Fruit fly (Drosophila melanogaster) whole organism, embryonic: ENCODE measurements around the gene CG12521.

Experiments used
- Awh ChIP-seq: fragments of 200-800 bp; sonication (Bioruptor generic); IDR thresholded peaks from 2 replicates; pipeline ENCODE4, ENCODE4 v1.3.6; 2022; ENCODE audit warnings: missing biosample characterization, missing genetic modification characterization
- CG11504 ChIP-seq: fragments of 200-800 bp; sonication (Bioruptor generic); optimal IDR thresholded peaks from 3 replicates; lab custom pipeline; 2019; ENCODE audit warnings: missing biosample characterization, mild to moderate bottlenecking, missing genetic modification characterization, moderate library complexity
- CG15011 ChIP-seq: fragments of 200-800 bp; sonication (Bioruptor generic); optimal IDR thresholded peaks from 3 replicates; lab custom pipeline; 2018; ENCODE audit warnings: missing biosample characterization, mild to moderate bottlenecking, missing genetic modification characterization
- CG15601 ChIP-seq: fragments of 200-800 bp; sonication (Bioruptor generic); optimal IDR thresholded peaks from 3 replicates; lab custom pipeline; 2019; ENCODE audit warnings: missing biosample characterization, mild to moderate bottlenecking, missing genetic modification characterization, moderate library complexity
- CG15696 ChIP-seq: fragments of 200-800 bp; sonication (Bioruptor generic); optimal IDR thresholded peaks from 2 replicates; lab custom pipeline; 2019; ENCODE audit warnings: missing biosample characterization, mild to moderate bottlenecking, missing genetic modification characterization, moderate library complexity
- CG17802 ChIP-seq: fragments of 200-800 bp; sonication (Bioruptor generic); optimal IDR thresholded peaks from 2 replicates; lab custom pipeline; 2018; ENCODE audit warnings: missing biosample characterization, mild to moderate bottlenecking, missing genetic modification characterization, moderate library complexity
- CG2120 ChIP-seq: fragments of 200-800 bp; sonication (Bioruptor generic); optimal IDR thresholded peaks from 3 replicates; lab custom pipeline; 2016; ENCODE audit warnings: missing biosample characterization, missing genetic modification characterization
- CG2678 ChIP-seq: fragments of 200-800 bp; sonication (Bioruptor generic); optimal IDR thresholded peaks from 3 replicates; lab custom pipeline; 2019; ENCODE audit warnings: missing biosample characterization, mild to moderate bottlenecking, missing genetic modification characterization, moderate library complexity
- CG2712 ChIP-seq: fragments of 200-800 bp; optimal IDR thresholded peaks from 3 replicates; lab custom pipeline; 2019; ENCODE audit warnings: missing biosample characterization, mild to moderate bottlenecking, missing genetic modification characterization, moderate library complexity
- CG32772 ChIP-seq: fragments of 200-800 bp; sonication (Bioruptor generic); IDR thresholded peaks from 2 replicates; pipeline ENCODE4 v1.3.6; 2022; ENCODE audit warnings: missing biosample characterization, missing genetic modification characterization
- CG3847 ChIP-seq: fragments of 200-800 bp; sonication (Bioruptor generic); IDR thresholded peaks from 2 replicates; pipeline ENCODE4 v1.3.6; 2022; ENCODE audit warnings: missing biosample characterization, missing genetic modification characterization
- CG3995 ChIP-seq: fragments of 200-800 bp; sonication (Bioruptor generic); optimal IDR thresholded peaks from 3 replicates; lab custom pipeline; 2016; ENCODE audit warnings: missing biosample characterization, missing genetic modification characterization
- CG4424 ChIP-seq: fragments of 200-800 bp; sonication (Bioruptor generic); optimal IDR thresholded peaks from 3 replicates; lab custom pipeline; 2016; ENCODE audit warnings: missing biosample characterization, missing genetic modification characterization
- CG5245 ChIP-seq: fragments of 200-800 bp; sonication (Bioruptor generic); optimal IDR thresholded peaks from 3 replicates; lab custom pipeline; 2016; ENCODE audit warnings: missing biosample characterization, missing genetic modification characterization
- CG6813 ChIP-seq: fragments of 200-800 bp; sonication (Bioruptor generic); optimal IDR thresholded peaks from 2 replicates; lab custom pipeline; 2017; ENCODE audit warnings: missing biosample characterization, missing genetic modification characterization, mild to moderate bottlenecking, moderate library complexity, missing genetic modification reagents
- CG6854 ChIP-seq: fragments of 200-800 bp; sonication (Bioruptor generic); optimal IDR thresholded peaks from 3 replicates; lab custom pipeline; 2017; ENCODE audit warnings: missing biosample characterization, mild to moderate bottlenecking, missing genetic modification characterization
- CG8388 ChIP-seq: fragments of 200-800 bp; sonication (Bioruptor generic); optimal IDR thresholded peaks from 2 replicates; lab custom pipeline; 2019; ENCODE audit warnings: missing biosample characterization, mild to moderate bottlenecking, missing genetic modification characterization, moderate library complexity
- Camta ChIP-seq: fragments of 200-800 bp; sonication (Bioruptor generic); optimal IDR thresholded peaks from 2 replicates; lab custom pipeline; 2016; ENCODE audit warnings: missing biosample characterization, missing genetic modification characterization
- D ChIP-seq, 2 experiments: fragments of 200-800 bp in 1 of 2; fragments of >200 bp in 1 of 2; sonication (Bioruptor generic) in 1 of 2; optimal IDR thresholded peaks; 2 replicates in 1 of 2; 3 replicates in 1 of 2; lab custom pipeline; 2017; ENCODE audit warnings: mild to moderate bottlenecking in 1 of 2, missing biosample characterization in 1 of 2, missing genetic modification characterization in 1 of 2, missing genetic modification reagents in 1 of 2
- Doc3 ChIP-seq: fragments of 200-800 bp; sonication (Bioruptor generic); IDR thresholded peaks from 3 replicates; pipeline ENCODE4 v1.3.6; 2022; ENCODE audit warnings: missing biosample characterization, missing genetic modification characterization; ENCODE audit not compliant: partially characterized antibody
- Dref ChIP-seq: fragments of 200-800 bp; sonication (Bioruptor generic); IDR thresholded peaks from 2 replicates; pipeline ENCODE4 v1.3.6; 2022; ENCODE audit warnings: missing biosample characterization, missing genetic modification characterization
- Ets65A ChIP-seq: fragments of 200-800 bp; sonication (Bioruptor generic); peaks from one replicate; lab custom pipeline; 2016; ENCODE audit warnings: missing biosample characterization, missing genetic modification characterization
- H15 ChIP-seq: fragments of 200-800 bp; sonication (Bioruptor generic); IDR thresholded peaks from 3 replicates; pipeline ENCODE4 v1.3.6; 2022; ENCODE audit warnings: missing biosample characterization, missing genetic modification characterization
- Jarid2 ChIP-seq: fragments of 200-800 bp; sonication (Bioruptor generic); optimal IDR thresholded peaks from 3 replicates; lab custom pipeline; 2017; ENCODE audit warnings: mild to moderate bottlenecking, missing biosample characterization, missing genetic modification reagents, missing genetic modification characterization
- Lpt ChIP-seq: fragments of >200 bp; optimal IDR thresholded peaks from 2 replicates; lab custom pipeline; 2018; ENCODE audit warnings: missing biosample characterization, missing genetic modification characterization
- MTF-1 ChIP-seq: fragments of 200-800 bp; sonication (Bioruptor generic); optimal IDR thresholded peaks from 2 replicates; lab custom pipeline; 2018; ENCODE audit warnings: missing biosample characterization, mild to moderate bottlenecking, missing genetic modification characterization, borderline replicate concordance
- Med ChIP-seq: fragments of 200-800 bp; sonication (Bioruptor generic); peaks from one replicate; lab custom pipeline; 2016; ENCODE audit warnings: missing biosample characterization, missing genetic modification characterization, mild to moderate bottlenecking, inconsistent platforms, moderate library complexity
- Mrtf ChIP-seq: fragments of 200-800 bp; sonication (Bioruptor generic); IDR thresholded peaks from 3 replicates; pipeline ENCODE4 v1.3.6; 2022; ENCODE audit warnings: missing biosample characterization, missing genetic modification characterization
- Myb ChIP-seq: fragments of 200-800 bp; sonication (Bioruptor generic); optimal IDR thresholded peaks from 2 replicates; lab custom pipeline; 2016; ENCODE audit warnings: missing biosample characterization, missing genetic modification characterization
- NFAT ChIP-seq: fragments of 200-800 bp; sonication (Bioruptor generic); IDR thresholded peaks from 2 replicates; pipeline ENCODE4 v1.3.6; 2022; ENCODE audit warnings: missing biosample characterization, missing genetic modification characterization
- Sox100B ChIP-seq: fragments of 200-800 bp; sonication (Bioruptor generic); optimal IDR thresholded peaks from 3 replicates; lab custom pipeline; 2018; ENCODE audit warnings: missing biosample characterization, mild to moderate bottlenecking, missing genetic modification characterization
- Ssrp ChIP-seq: fragments of 200-800 bp; sonication (Bioruptor generic); optimal IDR thresholded peaks from 2 replicates; lab custom pipeline; 2018; ENCODE audit warnings: missing biosample characterization, mild to moderate bottlenecking, missing genetic modification characterization, moderate library complexity
- Vsx1 ChIP-seq: fragments of 200-800 bp; sonication (Bioruptor generic); optimal IDR thresholded peaks from 2 replicates; lab custom pipeline; 2017; ENCODE audit warnings: missing biosample characterization, mild to moderate bottlenecking, missing genetic modification characterization, missing genetic modification reagents
- ash1 ChIP-seq: fragments of 200-800 bp; sonication (Bioruptor generic); optimal IDR thresholded peaks from 2 replicates; lab custom pipeline; 2018; ENCODE audit warnings: missing biosample characterization, mild to moderate bottlenecking, missing genetic modification characterization
- az2 ChIP-seq: fragments of 200-800 bp; sonication (Bioruptor generic); optimal IDR thresholded peaks from 3 replicates; lab custom pipeline; 2016; ENCODE audit warnings: missing biosample characterization, missing genetic modification characterization
- bbx ChIP-seq: fragments of 200-800 bp; sonication (Bioruptor generic); IDR thresholded peaks from 2 replicates; pipeline ENCODE4 v1.3.6; 2022; ENCODE audit warnings: missing biosample characterization, missing genetic modification characterization; ENCODE audit not compliant: partially characterized antibody
- btn ChIP-seq: fragments of 200-800 bp; sonication (Bioruptor generic); optimal IDR thresholded peaks from 2 replicates; lab custom pipeline; 2016; ENCODE audit warnings: missing biosample characterization, missing genetic modification characterization
- dimm ChIP-seq: fragments of 200-800 bp; sonication (Bioruptor generic); IDR thresholded peaks from 2 replicates; pipeline ENCODE4 v1.3.6; 2022; ENCODE audit warnings: missing biosample characterization, missing genetic modification characterization
- exex ChIP-seq: fragments of 200-800 bp; sonication (Bioruptor generic); optimal IDR thresholded peaks from 4 replicates; lab custom pipeline; 2018; ENCODE audit warnings: missing biosample characterization, mild to moderate bottlenecking, missing genetic modification characterization, moderate library complexity
- fd64A ChIP-seq: fragments of 200-800 bp; sonication (Bioruptor generic); optimal IDR thresholded peaks from 3 replicates; lab custom pipeline; 2018; ENCODE audit warnings: missing biosample characterization, mild to moderate bottlenecking, missing genetic modification characterization
- fru ChIP-seq: fragments of >200 bp; optimal IDR thresholded peaks from 2 replicates; lab custom pipeline; 2017
- ham ChIP-seq: fragments of 200-800 bp; sonication (Bioruptor generic); IDR thresholded peaks from 2 replicates; pipeline ENCODE4 v1.3.6; 2022; ENCODE audit warnings: missing biosample characterization, missing genetic modification characterization
- jing ChIP-seq: fragments of 200-800 bp; sonication (Bioruptor generic); optimal IDR thresholded peaks from 2 replicates; lab custom pipeline; 2018; ENCODE audit warnings: missing biosample characterization, mild to moderate bottlenecking, missing genetic modification characterization
- lov ChIP-seq, 2 experiments: fragments of 200-800 bp in 1 of 2; fragments of >200 bp in 1 of 2; sonication (Bioruptor generic) in 1 of 2; IDR thresholded peaks in 1 of 2; optimal IDR thresholded peaks in 1 of 2; 2 replicates in 1 of 2; 3 replicates in 1 of 2; pipeline versions ENCODE4 v1.3.6 to Lab custom; 2017 to 2022; ENCODE audit warnings: missing biosample characterization in 1 of 2, missing genetic modification characterization in 1 of 2
- maf-S ChIP-seq: fragments of 200-800 bp; sonication (Bioruptor generic); optimal IDR thresholded peaks from 2 replicates; lab custom pipeline; 2016; ENCODE audit warnings: missing biosample characterization, missing genetic modification characterization
- nmo ChIP-seq: fragments of 200-800 bp; sonication (Bioruptor generic); optimal IDR thresholded peaks from 2 replicates; lab custom pipeline; 2018; ENCODE audit warnings: missing biosample characterization, mild to moderate bottlenecking, missing genetic modification characterization, moderate library complexity
- pb ChIP-seq: fragments of 200-800 bp; sonication (Bioruptor generic); optimal IDR thresholded peaks from 3 replicates; lab custom pipeline; 2016; ENCODE audit warnings: missing biosample characterization, missing genetic modification characterization
- salm ChIP-seq: fragments of 200-800 bp; sonication (Bioruptor generic); optimal IDR thresholded peaks from 2 replicates; lab custom pipeline; 2018; ENCODE audit warnings: missing biosample characterization, mild to moderate bottlenecking, missing genetic modification characterization
- tna ChIP-seq: fragments of 200-800 bp; sonication (Bioruptor generic); IDR thresholded peaks from 2 replicates; pipeline ENCODE4 v1.3.6; 2022; ENCODE audit warnings: missing biosample characterization, missing genetic modification characterization; ENCODE audit not compliant: partially characterized antibody
- vnd ChIP-seq: fragments of 200-800 bp; sonication (Bioruptor generic); IDR thresholded peaks from 3 replicates; pipeline ENCODE4 v1.3.6; 2022; ENCODE audit warnings: missing biosample characterization, missing genetic modification characterization; ENCODE audit not compliant: partially characterized antibody

Gene CG12521

dm6 chr3L:11825560-11826153, 21.9 kb downstream of the CG12521 start, which contains the start of gene CG32095 (continued):
- TF ChIP-seq pb (GFP tag; lab: Kevin White, UChicago) (no peak), MTF-1 (GFP tag; lab: Kevin White, UChicago) (no peak), CG6813 (no peak), Jarid2 (no peak), CG8388 (GFP tag; lab: Kevin White, UChicago) (no peak), fd64A (GFP tag; lab: Kevin White, UChicago) (no peak), CG15601 (tag; lab: Kevin White, UChicago) (no peak), Med (GFP tag; lab: Kevin White, UChicago) (peak; percentile 24), CG2678 (tag; lab: Kevin White, UChicago) (no peak), dimm (GFP tag; lab: Robert Waterston, UW) (no peak), CG2712 (peak; percentile 11), nmo (GFP tag; lab: Kevin White, UChicago) (no peak), Vsx1 (GFP tag; lab: Kevin White, UChicago) (no peak), Mrtf (GFP tag; lab: Robert Waterston, UW) (no peak), btn (GFP tag; lab: Kevin White, UChicago) (no peak), CG32772 (GFP tag; lab: Robert Waterston, UW) (no peak), salm (no peak), Dref (GFP tag; lab: Robert Waterston, UW) (peak; percentile 74), jing (GFP tag; lab: Kevin White, UChicago) (no peak), bbx (GFP tag; lab: Robert Waterston, UW) (peak; percentile 82), az2 (GFP tag; lab: Kevin White, UChicago) (no peak), D (optimal IDR thresholded peaks at IDR 0.05; lab: Kevin White, UChicago) (no peak), D (GFP tag; optimal IDR thresholded peaks at IDR 0.05; lab: Kevin White, UChicago) (no peak), tna (peak; percentile 48; the same call in 1 of the 2 replicates), CG2120 (GFP tag; lab: Kevin White, UChicago) (no peak), ham (GFP tag; lab: Robert Waterston, UW) (no peak), H15 (no peak), Lpt (no peak), Ssrp (tag; lab: Kevin White, UChicago) (no peak), CG6854 (GFP tag; lab: Kevin White, UChicago) (no peak), Camta (GFP tag; lab: Kevin White, UChicago) (no peak), ash1 (GFP tag; lab: Kevin White, UChicago) (no peak), CG15696 (tag; lab: Kevin White, UChicago) (no peak), Doc3 (GFP tag; lab: Robert Waterston, UW) (peak; percentile 80), CG3847 (GFP tag; lab: Robert Waterston, UW) (no peak), CG5245 (GFP tag; lab: Kevin White, UChicago) (no peak), CG4424 (no peak), Ets65A (GFP tag; lab: Kevin White, UChicago) (no peak), Myb (GFP tag; lab: Kevin White, UChicago) (peak; percentile 34), fru (no peak), maf-S (GFP tag; lab: Kevin White, UChicago) (no peak), CG11504 (tag; lab: Kevin White, UChicago) (peak; percentile 27), lov (optimal IDR thresholded peaks at IDR 0.05; lab: Kevin White, UChicago) (no peak), lov (GFP tag; IDR thresholded peaks at IDR 0.05; lab: Robert Waterston, UW) (no peak), CG15011 (GFP tag; lab: Kevin White, UChicago) (no peak), vnd (GFP tag; lab: Robert Waterston, UW) (peak; percentile 66; the same call in 2 of the 3 replicates), CG17802 (tag; lab: Kevin White, UChicago) (no peak), exex (no peak), Sox100B (GFP tag; lab: Kevin White, UChicago) (no peak), Awh (GFP tag; lab: Robert Waterston, UW) (no peak), NFAT (GFP tag; lab: Robert Waterston, UW) (no peak), CG3995 (GFP tag; lab: Kevin White, UChicago) (peak; percentile 92)
